Worm (Caenorhabditis elegans) whole organism, late embryonic: ENCODE data around the gene mrps-22.

Source experiments
- K02D7.2 ChIP-seq: sonication (generic microtip); optimal IDR thresholded peaks from 2 replicates; lab custom pipeline; 2017; ENCODE audit warnings: mild to moderate bottlenecking, missing genetic modification characterization, missing compliant biosample characterization
- ahr-1 ChIP-seq: sonication (generic microtip); optimal IDR thresholded peaks from 2 replicates; lab custom pipeline; 2016; ENCODE audit warnings: missing genetic modification characterization, missing compliant biosample characterization
- dmd-4 ChIP-seq: sonication (generic microtip); optimal IDR thresholded peaks from 2 replicates; lab custom pipeline; 2016; ENCODE audit warnings: borderline replicate concordance, missing genetic modification characterization, missing compliant biosample characterization
- gmeb-2 ChIP-seq: sonication (generic microtip); optimal IDR thresholded peaks from 2 replicates; lab custom pipeline; 2016; ENCODE audit warnings: missing genetic modification characterization, inconsistent platforms, missing compliant biosample characterization
- lim-6 ChIP-seq: sonication (generic microtip); optimal IDR thresholded peaks from 2 replicates; lab custom pipeline; 2016; ENCODE audit warnings: missing genetic modification characterization, missing compliant biosample characterization
- nhr-232 ChIP-seq: sonication (generic microtip); optimal IDR thresholded peaks from 2 replicates; lab custom pipeline; 2016; ENCODE audit warnings: missing genetic modification characterization, missing compliant biosample characterization
- syd-9 ChIP-seq: sonication (generic microtip); optimal IDR thresholded peaks from 2 replicates; lab custom pipeline; 2016; ENCODE audit warnings: mild to moderate bottlenecking, missing genetic modification characterization, moderate library complexity, missing compliant biosample characterization

DNA sequence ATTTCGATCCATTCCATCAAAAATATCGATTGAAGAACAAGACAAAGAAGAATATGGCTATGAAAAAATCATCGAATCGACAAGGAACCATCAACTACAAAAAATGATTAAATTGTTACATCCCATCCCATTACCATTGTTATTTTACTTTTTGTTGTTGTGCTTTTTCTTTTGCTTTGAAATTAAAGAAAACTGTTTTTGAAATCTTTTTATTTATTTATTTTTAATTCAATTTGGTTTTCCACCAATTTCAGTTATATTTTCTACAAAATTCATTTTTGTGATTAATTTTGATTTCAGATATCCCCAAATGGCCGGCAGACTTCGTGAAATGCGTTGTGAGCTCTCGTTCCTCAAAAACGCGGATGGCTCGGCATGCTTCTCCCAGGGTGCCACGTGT lies 10.0 kb downstream of the mrps-22 start, which contains the start of gene crn-5:
- TF ChIP-seq dmd-4 (no peak), ahr-1 (tag; lab: Kevin White, UChicago) (no peak), gmeb-2 (no peak), K02D7.2 (no peak), nhr-232 (no peak), syd-9 (tag; lab: Kevin White, UChicago) (no peak), lim-6 (tag; lab: Kevin White, UChicago) (no peak)
